Fruit fly (Drosophila melanogaster) whole organism, embryonic: ENCODE results near the gene CG16775.

Source experiments
- Abd-B ChIP-seq: fragments of 200-800 bp; sonication (Bioruptor generic); optimal IDR thresholded peaks from 2 replicates; lab custom pipeline; 2018; ENCODE audit warnings: missing biosample characterization, mild to moderate bottlenecking, missing genetic modification characterization, moderate library complexity
- BEAF-32 ChIP-seq: fragments of 200-800 bp; sonication (Bioruptor generic); optimal IDR thresholded peaks from 3 replicates; lab custom pipeline; 2017; ENCODE audit warnings: missing biosample characterization, missing genetic modification characterization, mild to moderate bottlenecking, moderate library complexity, missing genetic modification reagents
- CG10565 ChIP-seq: fragments of 200-800 bp; sonication (Bioruptor generic); optimal IDR thresholded peaks from 3 replicates; lab custom pipeline; 2016; ENCODE audit warnings: missing biosample characterization, mild to moderate bottlenecking, missing genetic modification characterization
- CG12744 ChIP-seq: fragments of 200-800 bp; sonication (Bioruptor generic); optimal IDR thresholded peaks from 2 replicates; lab custom pipeline; 2016; ENCODE audit warnings: missing biosample characterization, missing genetic modification characterization
- CG13775 ChIP-seq: fragments of 200-800 bp; sonication (Bioruptor generic); optimal IDR thresholded peaks from 3 replicates; lab custom pipeline; 2017; ENCODE audit warnings: missing biosample characterization, mild to moderate bottlenecking, missing genetic modification characterization
- CG14014 ChIP-seq: fragments of 200-800 bp; sonication (Bioruptor generic); IDR thresholded peaks from 2 replicates; pipeline ENCODE4 v1.3.6; 2022; ENCODE audit warnings: missing biosample characterization, missing genetic modification characterization
- CG14710 ChIP-seq: fragments of 200-800 bp; sonication (Bioruptor generic); optimal IDR thresholded peaks from 3 replicates; lab custom pipeline; 2019; ENCODE audit warnings: missing biosample characterization, mild to moderate bottlenecking, missing genetic modification characterization, moderate library complexity
- CG14965 ChIP-seq: fragments of 200-800 bp; sonication (Bioruptor generic); optimal IDR thresholded peaks from 2 replicates; lab custom pipeline; 2016; ENCODE audit warnings: missing biosample characterization, missing genetic modification characterization, borderline replicate concordance
- CG15073 ChIP-seq: fragments of 200-800 bp; sonication (Bioruptor generic); optimal IDR thresholded peaks from 2 replicates; lab custom pipeline; 2016; ENCODE audit warnings: missing biosample characterization, missing genetic modification characterization
- CG1792 ChIP-seq: fragments of 200-800 bp; sonication (Bioruptor generic); optimal IDR thresholded peaks from 2 replicates; lab custom pipeline; 2016; ENCODE audit warnings: missing biosample characterization, missing genetic modification characterization
- CG18011 ChIP-seq: fragments of 200-800 bp; sonication (Bioruptor generic); optimal IDR thresholded peaks from 2 replicates; lab custom pipeline; 2017; ENCODE audit warnings: missing biosample characterization, missing genetic modification characterization, mild to moderate bottlenecking, moderate library complexity, missing genotype
- CG18764 ChIP-seq: fragments of 200-800 bp; sonication (Bioruptor generic); optimal IDR thresholded peaks from 3 replicates; lab custom pipeline; 2016; ENCODE audit warnings: missing biosample characterization, missing genetic modification characterization
- CG2129 ChIP-seq: fragments of 200-800 bp; sonication (Bioruptor generic); IDR thresholded peaks from 2 replicates; pipeline ENCODE4 v1.3.6; 2022; ENCODE audit warnings: missing biosample characterization, missing genetic modification characterization; ENCODE audit not compliant: partially characterized antibody
- CG2712 ChIP-seq: fragments of 200-800 bp; optimal IDR thresholded peaks from 3 replicates; lab custom pipeline; 2019; ENCODE audit warnings: missing biosample characterization, mild to moderate bottlenecking, missing genetic modification characterization, moderate library complexity
- CG2889 ChIP-seq: fragments of 200-800 bp; sonication (Bioruptor generic); IDR thresholded peaks from 3 replicates; pipeline ENCODE4 v1.3.6; 2022; ENCODE audit warnings: missing biosample characterization, missing genetic modification characterization
- CG30020 ChIP-seq: fragments of 200-800 bp; optimal IDR thresholded peaks from 2 replicates; lab custom pipeline; 2019; ENCODE audit warnings: missing biosample characterization, mild to moderate bottlenecking, missing genetic modification characterization, moderate library complexity
- CG33213 ChIP-seq: fragments of 200-800 bp; sonication (Bioruptor generic); optimal IDR thresholded peaks from 3 replicates; lab custom pipeline; 2016; ENCODE audit warnings: missing biosample characterization, missing genetic modification characterization
- CG6175 ChIP-seq: fragments of 200-800 bp; sonication (Bioruptor generic); IDR thresholded peaks from 3 replicates; pipeline ENCODE4 v1.3.6; 2022; ENCODE audit warnings: missing biosample characterization, missing genetic modification characterization
- CG6654 ChIP-seq: fragments of 200-800 bp; sonication (Bioruptor generic); optimal IDR thresholded peaks from 2 replicates; lab custom pipeline; 2017; ENCODE audit warnings: missing biosample characterization, mild to moderate bottlenecking, missing genetic modification characterization
- CG7556 ChIP-seq: fragments of 200-800 bp; sonication (Bioruptor generic); optimal IDR thresholded peaks from 2 replicates; lab custom pipeline; 2017; ENCODE audit warnings: missing biosample characterization, mild to moderate bottlenecking, missing genetic modification characterization
- Jarid2 ChIP-seq: fragments of 200-800 bp; sonication (Bioruptor generic); optimal IDR thresholded peaks from 3 replicates; lab custom pipeline; 2017; ENCODE audit warnings: mild to moderate bottlenecking, missing biosample characterization, missing genetic modification reagents, missing genetic modification characterization
- Lim3 ChIP-seq: fragments of 200-800 bp; sonication (Bioruptor generic); IDR thresholded peaks from 2 replicates; pipeline ENCODE4 v1.3.6; 2022; ENCODE audit warnings: missing biosample characterization, missing genetic modification characterization
- MESR4 ChIP-seq: fragments of 200-800 bp; sonication (Bioruptor generic); optimal IDR thresholded peaks from 2 replicates; lab custom pipeline; 2018; ENCODE audit warnings: missing biosample characterization, mild to moderate bottlenecking, missing genetic modification characterization, moderate library complexity
- Mes4 ChIP-seq: fragments of 200-800 bp; sonication (Bioruptor generic); optimal IDR thresholded peaks from 2 replicates; lab custom pipeline; 2016; ENCODE audit warnings: missing biosample characterization, missing genetic modification characterization
- NC2β ChIP-seq: fragments of 200-800 bp; sonication (Bioruptor generic); optimal IDR thresholded peaks from 2 replicates; lab custom pipeline; 2016; ENCODE audit warnings: missing biosample characterization, missing genetic modification characterization
- Oaz ChIP-seq: fragments of 200-800 bp; sonication (Bioruptor generic); IDR thresholded peaks from 2 replicates; pipeline ENCODE4 v1.3.6; 2022; ENCODE audit warnings: missing biosample characterization, missing genetic modification characterization
- Stat92E ChIP-seq, 3 experiments: fragments of >200 bp in 2 of 3; fragments of 200-800 bp in 1 of 3; sonication (Bioruptor generic) in 1 of 3; optimal IDR thresholded peaks; 2 replicates each; lab custom pipeline; 2017 to 2019; ENCODE audit warnings: missing biosample characterization in 3 of 3, missing genetic modification characterization in 3 of 3, mild to moderate bottlenecking in 1 of 3, moderate library complexity in 1 of 3
- Xrp1 ChIP-seq: fragments of 200-800 bp; sonication (Bioruptor generic); IDR thresholded peaks from 2 replicates; pipeline ENCODE4 v1.3.6; 2022; ENCODE audit warnings: missing biosample characterization, missing genetic modification characterization
- YL-1 ChIP-seq: fragments of 200-800 bp; sonication (Bioruptor generic); optimal IDR thresholded peaks from 3 replicates; lab custom pipeline; 2017; ENCODE audit warnings: missing biosample characterization, mild to moderate bottlenecking, missing genetic modification characterization
- crp ChIP-seq, 2 experiments: fragments of 200-800 bp; sonication (Bioruptor generic); optimal IDR thresholded peaks; 2 replicates in 1 of 2; 3 replicates in 1 of 2; lab custom pipeline; 2017; ENCODE audit warnings: missing biosample characterization in 2 of 2, missing genetic modification characterization in 2 of 2, mild to moderate bottlenecking in 1 of 2, moderate library complexity in 1 of 2
- dimm ChIP-seq: fragments of 200-800 bp; sonication (Bioruptor generic); IDR thresholded peaks from 2 replicates; pipeline ENCODE4 v1.3.6; 2022; ENCODE audit warnings: missing biosample characterization, missing genetic modification characterization
- ewg ChIP-seq: fragments of 200-800 bp; sonication (Bioruptor generic); optimal IDR thresholded peaks from 3 replicates; lab custom pipeline; 2017; ENCODE audit warnings: mild to moderate bottlenecking, missing biosample characterization, missing genetic modification reagents, missing genetic modification characterization
- fru ChIP-seq: fragments of >200 bp; optimal IDR thresholded peaks from 2 replicates; lab custom pipeline; 2017
- grau ChIP-seq: fragments of 200-800 bp; optimal IDR thresholded peaks from 3 replicates; lab custom pipeline; 2019; ENCODE audit warnings: missing biosample characterization, mild to moderate bottlenecking, missing genetic modification characterization, moderate library complexity
- gsb-n ChIP-seq: fragments of 200-800 bp; sonication (Bioruptor generic); optimal IDR thresholded peaks from 3 replicates; lab custom pipeline; 2018; ENCODE audit warnings: missing biosample characterization, mild to moderate bottlenecking, missing genetic modification characterization
- her ChIP-seq: fragments of 200-800 bp; sonication (Bioruptor generic); optimal IDR thresholded peaks from 2 replicates; lab custom pipeline; 2016; ENCODE audit warnings: missing biosample characterization, missing genetic modification characterization
- ind ChIP-seq: fragments of 200-800 bp; sonication (Bioruptor generic); optimal IDR thresholded peaks from 3 replicates; lab custom pipeline; 2016; ENCODE audit warnings: missing biosample characterization, missing genetic modification characterization
- kah ChIP-seq: fragments of 200-800 bp; sonication (Bioruptor generic); optimal IDR thresholded peaks from 2 replicates; lab custom pipeline; 2018; ENCODE audit warnings: missing biosample characterization, mild to moderate bottlenecking, missing genetic modification characterization
- lbe ChIP-seq: fragments of 200-800 bp; sonication (Bioruptor generic); optimal IDR thresholded peaks from 2 replicates; lab custom pipeline; 2016; ENCODE audit warnings: missing biosample characterization, mild to moderate bottlenecking, missing genetic modification characterization
- mirr ChIP-seq: fragments of 200-800 bp; sonication (Bioruptor generic); optimal IDR thresholded peaks from 3 replicates; lab custom pipeline; 2018; ENCODE audit warnings: missing biosample characterization, mild to moderate bottlenecking, missing genetic modification characterization
- sens ChIP-seq: fragments of 200-800 bp; sonication (Bioruptor generic); peaks from one replicate; lab custom pipeline; 2016; ENCODE audit warnings: missing biosample characterization, missing genetic modification characterization
- sna ChIP-seq: fragments of 200-800 bp; sonication (Bioruptor generic); IDR thresholded peaks from 2 replicates; pipeline ENCODE4 v1.3.6; 2022; ENCODE audit warnings: missing biosample characterization, missing genetic modification characterization; ENCODE audit not compliant: partially characterized antibody
- stwl ChIP-seq: fragments of 200-800 bp; sonication (Bioruptor generic); optimal IDR thresholded peaks from 3 replicates; lab custom pipeline; 2018; ENCODE audit warnings: missing biosample characterization, mild to moderate bottlenecking, missing genetic modification characterization, moderate library complexity
- tin ChIP-seq: fragments of 200-800 bp; sonication (Bioruptor generic); optimal IDR thresholded peaks from 3 replicates; lab custom pipeline; 2016; ENCODE audit warnings: missing biosample characterization, missing genetic modification characterization
- tio ChIP-seq: fragments of 200-800 bp; sonication (Bioruptor generic); optimal IDR thresholded peaks from 2 replicates; lab custom pipeline; 2017; ENCODE audit warnings: missing biosample characterization, missing genetic modification characterization, inconsistent platforms
- toy ChIP-seq: fragments of 200-800 bp; sonication (Bioruptor generic); IDR thresholded peaks from 2 replicates; pipeline ENCODE4 v1.3.6; 2022; ENCODE audit warnings: missing biosample characterization, missing genetic modification characterization
- wdn ChIP-seq: fragments of 200-800 bp; sonication (Bioruptor generic); IDR thresholded peaks from 2 replicates; pipeline ENCODE4 v1.3.6; 2022; ENCODE audit warnings: missing biosample characterization, missing genetic modification characterization
- zen ChIP-seq: fragments of 200-800 bp; sonication (Bioruptor generic); optimal IDR thresholded peaks from 3 replicates; lab custom pipeline; 2018; ENCODE audit warnings: missing biosample characterization, mild to moderate bottlenecking, missing genetic modification characterization, moderate library complexity

CG16775 gene

dm6 chr3L:17856655-17857479 lies 29.6 kb downstream of the CG16775 start, which contains the start of gene CG5535 (continued):
- peak; percentile 63 for TF ChIP-seq ewg (GFP tag; lab: Kevin White, UChicago)
- peak; percentile 80 for TF ChIP-seq CG14014 (GFP tag; lab: Robert Waterston, UW)
- no peak for TF ChIP-seq Mes4 (GFP tag; lab: Kevin White, UChicago)
- TF ChIP-seq CG1792 (GFP tag; lab: Kevin White, UChicago), result no peak
- TF ChIP-seq fru (lab: Kevin White, UChicago), result no peak
- no peak for TF ChIP-seq lbe (GFP tag; lab: Kevin White, UChicago)
- TF ChIP-seq sna, result no peak
- TF ChIP-seq CG33213 (GFP tag; lab: Kevin White, UChicago), result peak; percentile 46
- TF ChIP-seq Stat92E (GFP tag; optimal IDR thresholded peaks at IDR 0.05; lab: Kevin White, UChicago), result peak in 1 of 3 experiments; percentile 12

- no peak for TF ChIP-seq CG14965 (GFP tag; lab: Kevin White, UChicago)
- TF ChIP-seq Xrp1 (GFP tag; lab: Robert Waterston, UW), result peak; percentile 21; the same call in 1 of the 2 replicates
- no peak for TF ChIP-seq CG13775 (GFP tag; lab: Kevin White, UChicago)
- TF ChIP-seq CG18011, result no peak
- no peak for TF ChIP-seq CG2129 (GFP tag; lab: Robert Waterston, UW)
- no peak for TF ChIP-seq CG7556 (GFP tag; lab: Kevin White, UChicago)
- no peak for TF ChIP-seq tin
- TF ChIP-seq ind (GFP tag; lab: Kevin White, UChicago), result no peak
- TF ChIP-seq gsb-n (tag; lab: Kevin White, UChicago), result no peak
- TF ChIP-seq zen (tag; lab: Kevin White, UChicago), result no peak
- TF ChIP-seq crp (GFP tag; optimal IDR thresholded peaks at IDR 0.05; lab: Kevin White, UChicago), result peak; percentile 18 to 85
- TF ChIP-seq CG12744 (GFP tag; lab: Kevin White, UChicago), result no peak
- no peak for TF ChIP-seq NC2β
- TF ChIP-seq CG10565 (GFP tag; lab: Kevin White, UChicago), result no peak
- peak; percentile 56 for TF ChIP-seq stwl (tag; lab: Kevin White, UChicago)
- TF ChIP-seq YL-1, result peak; percentile 60
- no peak for TF ChIP-seq Lim3 (GFP tag; lab: Robert Waterston, UW)
- no peak for TF ChIP-seq Abd-B (GFP tag; lab: Kevin White, UChicago)
- TF ChIP-seq CG18764 (GFP tag; lab: Kevin White, UChicago), result no peak
- peak; percentile 3 for TF ChIP-seq BEAF-32 (GFP tag; lab: Kevin White, UChicago)
- TF ChIP-seq mirr (GFP tag; lab: Kevin White, UChicago), result no peak
- TF ChIP-seq CG6175 (GFP tag; lab: Robert Waterston, UW), result no peak
- TF ChIP-seq CG15073 (GFP tag; lab: Kevin White, UChicago), result no peak
- TF ChIP-seq CG30020 (tag; lab: Kevin White, UChicago), result no peak
- TF ChIP-seq kah (GFP tag; lab: Kevin White, UChicago), result peak; percentile 8
- no peak for TF ChIP-seq sens (GFP tag; lab: Kevin White, UChicago)
- no peak for TF ChIP-seq CG2889 (GFP tag; lab: Robert Waterston, UW)
- TF ChIP-seq CG2712 (tag; lab: Kevin White, UChicago), result peak; percentile 28
- TF ChIP-seq dimm (GFP tag; lab: Robert Waterston, UW), result no peak
- no peak for TF ChIP-seq CG6654 (GFP tag; lab: Kevin White, UChicago)
- no peak for TF ChIP-seq tio (GFP tag; lab: Kevin White, UChicago)
- TF ChIP-seq MESR4 (GFP tag; lab: Kevin White, UChicago), result peak; percentile 19
- no peak for TF ChIP-seq her (GFP tag; lab: Kevin White, UChicago)
- TF ChIP-seq grau (tag; lab: Kevin White, UChicago), result peak; percentile 30
- TF ChIP-seq toy (GFP tag; lab: Robert Waterston, UW), result no peak
- no peak for TF ChIP-seq wdn (GFP tag; lab: Robert Waterston, UW)
- TF ChIP-seq Oaz (GFP tag; lab: Robert Waterston, UW), result no peak
- TF ChIP-seq CG14710 (tag; lab: Kevin White, UChicago), result peak; percentile 4
- TF ChIP-seq Jarid2 (GFP tag; lab: Kevin White, UChicago), result no peak
These were observed 36.9 kb downstream of the CG16775 start, which contains the start of gene TrpRS-m for dm6 chr3L:17849517-17849916. Gene TrpRS-m, plus strand, starts transcription at chr3L:17849727.
